Fruit fly (Drosophila melanogaster) whole organism, pupa: ENCODE results near the gene spartin.

Experiments
- CG10348 ChIP-seq: fragments of 200-800 bp; sonication (Bioruptor generic); IDR thresholded peaks from 2 replicates; pipeline ENCODE4 v1.3.6; 2022; ENCODE audit warnings: missing biosample characterization, missing genetic modification characterization
- CG12605 ChIP-seq: fragments of 200-800 bp; sonication (Bioruptor generic); IDR thresholded peaks from 2 replicates; pipeline ENCODE4 v1.3.6; 2022; ENCODE audit warnings: missing biosample characterization, missing genetic modification characterization
- CG13204 ChIP-seq: fragments of 200-800 bp; sonication (Bioruptor generic); optimal IDR thresholded peaks from 2 replicates; lab custom pipeline; 2018; ENCODE audit warnings: missing biosample characterization, mild to moderate bottlenecking, missing genetic modification characterization, moderate library complexity
- CG14655 ChIP-seq: fragments of 200-800 bp; sonication (Bioruptor generic); optimal IDR thresholded peaks from 3 replicates; lab custom pipeline; 2017; ENCODE audit warnings: mild to moderate bottlenecking, missing biosample characterization, missing genetic modification reagents, missing genetic modification characterization
- CG15710 ChIP-seq: fragments of 200-800 bp; sonication (Bioruptor generic); optimal IDR thresholded peaks from 2 replicates; lab custom pipeline; 2018; ENCODE audit warnings: missing biosample characterization, mild to moderate bottlenecking, missing genetic modification characterization, moderate library complexity
- CG17806 ChIP-seq: fragments of 200-800 bp; sonication (Bioruptor generic); optimal IDR thresholded peaks from 2 replicates; lab custom pipeline; 2018; ENCODE audit warnings: missing biosample characterization, mild to moderate bottlenecking, missing genetic modification characterization, moderate library complexity
- CG32121 ChIP-seq: fragments of 200-800 bp; sonication (Bioruptor generic); IDR thresholded peaks from 2 replicates; pipeline ENCODE4 v1.3.6; 2022; ENCODE audit warnings: missing biosample characterization, missing genetic modification characterization
- CG34367 ChIP-seq: fragments of 200-800 bp; sonication (Bioruptor generic); optimal IDR thresholded peaks from 2 replicates; lab custom pipeline; 2018; ENCODE audit warnings: missing biosample characterization, mild to moderate bottlenecking, missing genetic modification characterization
- CG4496 ChIP-seq: fragments of 200-800 bp; sonication (Bioruptor generic); IDR thresholded peaks from 3 replicates; pipeline ENCODE4 v1.3.6; 2022; ENCODE audit warnings: missing biosample characterization, missing genetic modification characterization
- CG8159 ChIP-seq: fragments of 200-800 bp; sonication (Bioruptor generic); optimal IDR thresholded peaks from 3 replicates; lab custom pipeline; 2018; ENCODE audit warnings: missing biosample characterization, mild to moderate bottlenecking, missing genetic modification characterization, moderate library complexity
- CG8301 ChIP-seq: fragments of 200-800 bp; sonication (Bioruptor generic); optimal IDR thresholded peaks from 2 replicates; lab custom pipeline; 2018; ENCODE audit warnings: missing biosample characterization, mild to moderate bottlenecking, missing genetic modification characterization
- CG9948 ChIP-seq: fragments of 200-800 bp; sonication (Bioruptor generic); optimal IDR thresholded peaks from 2 replicates; lab custom pipeline; 2018; ENCODE audit warnings: missing biosample characterization, mild to moderate bottlenecking, missing genetic modification characterization, moderate library complexity
- D1 ChIP-seq: fragments of 200-800 bp; sonication (Bioruptor generic); optimal IDR thresholded peaks from 2 replicates; lab custom pipeline; 2018; ENCODE audit warnings: missing biosample characterization, mild to moderate bottlenecking, missing genetic modification characterization, moderate library complexity
- EcR ChIP-seq: fragments of 200-800 bp; sonication (Bioruptor generic); optimal IDR thresholded peaks from 3 replicates; lab custom pipeline; 2019; ENCODE audit warnings: missing biosample characterization, missing genetic modification characterization, mild to moderate bottlenecking, moderate library complexity, missing genetic modification reagents
- Ets98B ChIP-seq: fragments of 200-800 bp; sonication (Bioruptor generic); IDR thresholded peaks from 2 replicates; pipeline ENCODE4 v1.3.6; 2022; ENCODE audit warnings: missing biosample characterization, missing genetic modification characterization
- Pif1A ChIP-seq: fragments of 200-800 bp; sonication (Bioruptor generic); optimal IDR thresholded peaks from 3 replicates; lab custom pipeline; 2016; ENCODE audit warnings: missing biosample characterization, missing genetic modification characterization
- Pif1B ChIP-seq: fragments of 200-800 bp; sonication (Bioruptor generic); optimal IDR thresholded peaks from 3 replicates; lab custom pipeline; 2016; ENCODE audit warnings: missing biosample characterization, missing genetic modification characterization
- Snoo ChIP-seq: fragments of 200-800 bp; sonication (Bioruptor generic); optimal IDR thresholded peaks from 3 replicates; lab custom pipeline; 2017; ENCODE audit warnings: missing biosample characterization, mild to moderate bottlenecking, missing genetic modification characterization, inconsistent platforms
- fd96Ca ChIP-seq: fragments of 200-800 bp; sonication (Bioruptor generic); IDR thresholded peaks from 3 replicates; pipeline ENCODE4 v1.3.6; 2022; ENCODE audit warnings: missing biosample characterization, missing genetic modification characterization
- gl ChIP-seq: fragments of 200-800 bp; sonication (Bioruptor generic); optimal IDR thresholded peaks from 2 replicates; lab custom pipeline; 2018; ENCODE audit warnings: missing biosample characterization, mild to moderate bottlenecking, missing genetic modification characterization
- rn ChIP-seq: fragments of 200-800 bp; sonication (Bioruptor generic); IDR thresholded peaks from 2 replicates; pipeline ENCODE4 v1.3.6; 2022; ENCODE audit warnings: missing biosample characterization, missing genetic modification characterization

The spartin gene

DNA sequence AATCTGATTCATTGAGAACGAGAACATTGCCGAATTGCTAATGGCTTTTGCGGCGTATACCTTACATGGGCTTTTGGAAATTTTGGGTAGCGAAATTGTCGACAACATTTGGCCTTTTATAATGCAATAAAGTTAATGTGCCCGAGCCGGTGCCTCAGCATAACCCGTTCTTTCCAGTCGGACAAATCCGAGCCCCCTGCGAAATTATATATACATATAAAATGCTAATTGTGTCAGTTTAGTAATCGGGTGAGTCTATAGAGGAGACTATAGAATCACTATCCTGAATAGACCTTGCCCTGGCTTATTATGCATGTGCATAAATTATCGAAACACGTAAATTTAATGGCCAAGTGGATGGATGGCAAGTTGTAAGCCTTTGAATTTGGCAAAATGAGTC is 23.8 kb downstream of the spartin start:
- TF ChIP-seq CG9948 (tag; lab: Kevin White, UChicago) (no peak), CG13204 (GFP tag; lab: Kevin White, UChicago) (no peak), Pif1B (GFP tag; lab: Kevin White, UChicago) (no peak), Ets98B (no peak), Snoo (no peak), CG8159 (no peak), CG8301 (no peak), CG15710 (tag; lab: Kevin White, UChicago) (no peak), CG14655 (GFP tag; lab: Kevin White, UChicago) (no peak), CG10348 (no peak), Pif1A (GFP tag; lab: Kevin White, UChicago) (no peak), D1 (tag; lab: Kevin White, UChicago) (no peak), EcR (GFP tag; lab: Kevin White, UChicago) (no peak), CG12605 (GFP tag; lab: Robert Waterston, UW) (no peak), CG34367 (tag; lab: Kevin White, UChicago) (no peak), fd96Ca (no peak), CG17806 (tag; lab: Kevin White, UChicago) (no peak), gl (tag; lab: Kevin White, UChicago) (no peak), rn (no peak)

DNA sequence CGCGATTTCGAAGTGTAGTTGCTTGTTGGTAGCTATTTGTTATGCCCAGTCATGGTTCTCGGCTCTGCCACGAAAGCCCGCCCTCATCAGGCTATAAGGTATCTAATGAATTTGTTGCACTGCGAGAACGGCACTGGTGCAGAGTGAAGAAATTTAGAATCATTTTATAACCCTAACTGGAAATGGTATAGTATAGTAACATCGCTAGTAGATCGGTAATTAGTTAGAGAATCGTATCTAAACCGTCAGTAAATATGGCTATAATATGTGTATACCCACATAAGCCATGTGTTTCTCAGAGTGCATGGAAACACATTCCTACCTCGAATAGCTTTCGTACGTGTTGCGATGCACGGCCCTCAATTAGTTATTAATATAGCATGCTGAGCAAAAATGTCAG is 32.6 kb downstream of the spartin start:
- peak; percentile 39 for TF ChIP-seq CG8159
- TF ChIP-seq CG12605 (GFP tag; lab: Robert Waterston, UW), result peak; percentile 56; the same call in 1 of the 2 replicates
- TF ChIP-seq CG8301, result peak; percentile 80
- no peak for TF ChIP-seq CG10348
- TF ChIP-seq CG14655 (GFP tag; lab: Kevin White, UChicago), result peak; percentile 85
- peak; percentile 44 for TF ChIP-seq CG34367 (tag; lab: Kevin White, UChicago)
- TF ChIP-seq CG17806 (tag; lab: Kevin White, UChicago), result peak; percentile 53
- peak; percentile 17; the same call in 1 of the 2 replicates for TF ChIP-seq Ets98B
- no peak for TF ChIP-seq gl (tag; lab: Kevin White, UChicago)
- TF ChIP-seq CG15710 (tag; lab: Kevin White, UChicago), result peak; percentile 35
- TF ChIP-seq CG4496 (GFP tag; lab: Robert Waterston, UW), result peak; percentile 80
- TF ChIP-seq CG13204 (GFP tag; lab: Kevin White, UChicago), result no peak
- TF ChIP-seq Pif1A (GFP tag; lab: Kevin White, UChicago), result peak; percentile 56
- peak; percentile 55 for TF ChIP-seq Pif1B (GFP tag; lab: Kevin White, UChicago)
- TF ChIP-seq fd96Ca, result no peak; the same call in 2 of the 3 replicates
- TF ChIP-seq D1 (tag; lab: Kevin White, UChicago), result no peak
- TF ChIP-seq rn, result no peak
- TF ChIP-seq Snoo, result no peak
- peak; percentile 63 for TF ChIP-seq CG9948 (tag; lab: Kevin White, UChicago)
- TF ChIP-seq CG32121 (GFP tag; lab: Robert Waterston, UW), result peak; percentile 58
- TF ChIP-seq EcR (GFP tag; lab: Kevin White, UChicago), result no peak

DNA sequence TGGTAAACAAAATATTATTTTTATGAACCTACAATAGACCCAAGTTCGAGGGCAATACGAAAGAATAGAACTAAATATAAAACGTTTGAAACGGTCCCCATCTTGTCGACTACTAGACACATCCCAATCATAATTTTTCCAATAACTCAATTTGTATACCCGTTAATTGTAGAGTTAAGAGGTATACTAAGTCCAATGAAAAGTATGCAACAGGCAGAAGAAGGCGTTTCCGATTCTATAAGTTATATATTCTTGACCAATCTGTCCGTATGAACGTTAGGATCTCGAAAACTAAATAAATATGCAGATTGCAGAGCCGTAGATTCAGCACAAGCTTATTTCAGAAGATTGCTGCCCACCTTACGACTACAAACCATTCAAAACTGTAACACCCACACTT is 35.9 kb downstream of the spartin start, which contains the start of gene CG33927:
Gene CG33927, minus strand, starts transcription at position 101 of the 400 bp plus-strand sequence.
- no peak for TF ChIP-seq CG34367 (tag; lab: Kevin White, UChicago)
- TF ChIP-seq gl (tag; lab: Kevin White, UChicago), result no peak
- TF ChIP-seq CG8301, result no peak

DNA sequence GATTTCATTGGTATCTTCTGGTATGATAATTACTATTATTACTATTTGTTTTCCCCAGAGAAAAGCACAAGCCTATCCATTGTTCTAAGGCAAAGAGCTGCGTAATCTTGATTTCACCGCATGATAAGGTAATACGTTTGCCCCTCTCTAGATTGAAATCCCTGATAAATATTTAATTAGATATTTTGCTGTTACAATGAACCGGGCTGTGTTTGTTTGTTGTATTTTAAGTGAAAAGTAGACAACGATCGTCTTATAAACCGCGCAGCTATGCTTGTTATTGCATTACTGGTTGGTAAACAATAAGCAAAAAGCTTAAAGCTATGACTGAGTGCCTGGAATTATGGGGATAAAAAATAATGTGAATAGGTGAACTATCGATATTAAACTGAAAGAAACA is 40.2 kb downstream of the spartin start:
- TF ChIP-seq D1 (tag; lab: Kevin White, UChicago), result no peak
- no peak for TF ChIP-seq CG34367 (tag; lab: Kevin White, UChicago)
- no peak for TF ChIP-seq CG10348
- no peak for TF ChIP-seq CG13204 (GFP tag; lab: Kevin White, UChicago)
- TF ChIP-seq gl (tag; lab: Kevin White, UChicago), result no peak
- TF ChIP-seq CG4496 (GFP tag; lab: Robert Waterston, UW), result no peak
- no peak for TF ChIP-seq Snoo
- TF ChIP-seq CG8301, result no peak
- no peak for TF ChIP-seq CG14655 (GFP tag; lab: Kevin White, UChicago)
- no peak for TF ChIP-seq CG9948 (tag; lab: Kevin White, UChicago)
- TF ChIP-seq CG17806 (tag; lab: Kevin White, UChicago), result no peak
- no peak for TF ChIP-seq Pif1A (GFP tag; lab: Kevin White, UChicago)
- TF ChIP-seq rn, result no peak
- no peak for TF ChIP-seq fd96Ca
- no peak for TF ChIP-seq CG15710 (tag; lab: Kevin White, UChicago)
- no peak for TF ChIP-seq EcR (GFP tag; lab: Kevin White, UChicago)
- TF ChIP-seq CG32121 (GFP tag; lab: Robert Waterston, UW), result no peak
- TF ChIP-seq CG8159, result no peak
- no peak for TF ChIP-seq Pif1B (GFP tag; lab: Kevin White, UChicago)
- no peak for TF ChIP-seq CG12605 (GFP tag; lab: Robert Waterston, UW)

DNA sequence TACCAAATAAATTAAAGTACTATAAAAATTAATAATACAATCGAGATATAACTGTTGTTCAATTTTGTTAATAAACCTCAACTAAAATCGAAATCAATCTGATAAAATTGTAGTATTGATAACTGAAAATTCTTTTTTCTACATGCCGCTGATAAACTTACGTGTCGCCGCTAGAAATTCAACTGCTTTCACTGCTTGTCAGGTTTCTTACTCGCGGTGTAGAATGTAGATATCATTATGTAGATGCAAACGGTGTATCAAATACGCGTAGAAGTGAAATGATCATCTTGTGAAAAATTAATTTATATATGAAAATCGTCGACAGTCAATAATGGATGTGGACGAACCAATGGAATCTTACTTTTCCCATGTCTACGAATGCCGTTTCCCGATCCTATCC is 50.6 kb downstream of the spartin start:
- TF ChIP-seq D1 (tag; lab: Kevin White, UChicago), result no peak
- TF ChIP-seq Snoo, result no peak
- no peak for TF ChIP-seq EcR (GFP tag; lab: Kevin White, UChicago)
- no peak for TF ChIP-seq CG17806 (tag; lab: Kevin White, UChicago)
- no peak for TF ChIP-seq CG10348
- TF ChIP-seq Ets98B, result no peak
- no peak for TF ChIP-seq CG15710 (tag; lab: Kevin White, UChicago)
- TF ChIP-seq CG12605 (GFP tag; lab: Robert Waterston, UW), result no peak
- no peak for TF ChIP-seq CG13204 (GFP tag; lab: Kevin White, UChicago)
- no peak for TF ChIP-seq rn
- no peak for TF ChIP-seq CG34367 (tag; lab: Kevin White, UChicago)

DNA sequence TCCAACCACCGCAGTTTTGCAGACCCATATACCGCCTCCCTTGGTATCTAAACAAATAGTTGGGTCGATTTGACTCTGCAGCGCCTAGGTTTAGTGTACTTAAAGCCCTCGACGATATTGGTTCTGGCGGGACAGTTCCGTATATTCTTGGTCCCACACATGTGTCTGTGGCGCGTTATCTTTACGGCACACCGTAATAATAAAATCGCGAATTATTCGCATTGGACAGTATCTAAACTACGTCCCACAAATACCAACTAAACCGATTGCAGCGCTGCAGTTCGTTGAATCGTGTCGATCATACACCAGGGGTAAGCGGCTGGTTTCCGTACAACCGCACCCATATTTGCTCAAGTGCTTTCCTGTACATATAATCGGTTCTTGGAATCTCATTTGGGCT is 51.5 kb downstream of the spartin start:
- TF ChIP-seq CG4496 (GFP tag; lab: Robert Waterston, UW) (0 out of 3 replicates have a peak, but pooled peaks have one; percentile 32), CG13204 (GFP tag; lab: Kevin White, UChicago) (no peak)
